Worm (Caenorhabditis elegans): ENCODE measurements around the gene C03B1.1.

The C03B1.1 gene

ce11 chrX:6385185-6385584, 10.6 kb downstream of the C03B1.1 start, which contains the start of gene igdb-3:
igdb-3 (plus strand) TSS chrX:6385485.
- no peak for TF ChIP-seq blmp-1 (tag; optimal IDR thresholded peaks at IDR 0.05)
- no peak for TF ChIP-seq ceh-43 (GFP tag; optimal IDR thresholded peaks at IDR 0.05)
- no peak for TF ChIP-seq snpc-4 (tag; optimal IDR thresholded peaks at IDR 0.05)
- no peak for TF ChIP-seq elt-1 (tag; optimal IDR thresholded peaks at IDR 0.05; ENCODE audit: borderline replicate concordance, insufficient read depth)
- TF ChIP-seq hlh-1 (tag; optimal IDR thresholded peaks at IDR 0.05), result no peak
- TF ChIP-seq elt-3 (tag; optimal IDR thresholded peaks at IDR 0.05), result no peak
- no peak for TF ChIP-seq flh-1 (GFP tag; optimal IDR thresholded peaks at IDR 0.05)
- TF ChIP-seq mls-2 (tag; optimal IDR thresholded peaks at IDR 0.05), result no peak
- no peak for TF ChIP-seq ces-1 (GFP tag; optimal IDR thresholded peaks at IDR 0.05)
- no peak for TF ChIP-seq M03D4.4 (tag; optimal IDR thresholded peaks at IDR 0.05)
- no peak for TF ChIP-seq tbx-8 (GFP tag; optimal IDR thresholded peaks at IDR 0.05)
- TF ChIP-seq lin-13 (tag; optimal IDR thresholded peaks at IDR 0.05), result no peak
- no peak for TF ChIP-seq lsy-2 (tag; optimal IDR thresholded peaks at IDR 0.05)
- TF ChIP-seq nhr-237 (tag; optimal IDR thresholded peaks at IDR 0.05), result no peak

- TF ChIP-seq hlh-1 (tag; optimal IDR thresholded peaks at IDR 0.05) (peak; percentile 99), bed-3 (GFP tag; optimal IDR thresholded peaks at IDR 0.05) (no peak)
These were observed 14.1 kb downstream of the C03B1.1 start for ce11 chrX:6388639-6389038.

- TF ChIP-seq ceh-83 (GFP tag; optimal IDR thresholded peaks at IDR 0.05), result no peak
- no peak for TF ChIP-seq unc-120 (tag; optimal IDR thresholded peaks at IDR 0.05; ENCODE audit: poor library complexity, severe bottlenecking)
- no peak for TF ChIP-seq mep-1 (tag; optimal IDR thresholded peaks at IDR 0.05)
- TF ChIP-seq nhr-76 (tag; optimal IDR thresholded peaks at IDR 0.05), result no peak
- TF ChIP-seq ces-1 (GFP tag; optimal IDR thresholded peaks at IDR 0.05), result no peak
- TF ChIP-seq M03D4.4 (tag; optimal IDR thresholded peaks at IDR 0.05), result no peak
- TF ChIP-seq drap-1 (GFP tag; optimal IDR thresholded peaks at IDR 0.05), result no peak
- no peak for TF ChIP-seq nhr-237 (tag; optimal IDR thresholded peaks at IDR 0.05)
- TF ChIP-seq nhr-28 (tag; optimal IDR thresholded peaks at IDR 0.05), result no peak
- no peak for TF ChIP-seq sem-2 (GFP tag; optimal IDR thresholded peaks at IDR 0.05)
- TF ChIP-seq ham-2 (GFP tag; optimal IDR thresholded peaks at IDR 0.05), result no peak
- no peak for TF ChIP-seq bed-3 (GFP tag; optimal IDR thresholded peaks at IDR 0.05)
These were observed 16.9 kb downstream of the C03B1.1 start, which contains the start of gene igcm-2 for ce11 chrX:6391491-6391890. igcm-2 (minus strand) TSS chrX:6391591.

- TF ChIP-seq bed-3 (GFP tag; optimal IDR thresholded peaks at IDR 0.05) (no peak), unc-62 (GFP tag; optimal IDR thresholded peaks at IDR 0.05) (peak; percentile 61), elt-3 (tag; optimal IDR thresholded peaks at IDR 0.05) (no peak), nhr-237 (tag; optimal IDR thresholded peaks at IDR 0.05) (no peak), nhr-28 (tag; optimal IDR thresholded peaks at IDR 0.05) (no peak), M03D4.4 (tag; optimal IDR thresholded peaks at IDR 0.05) (no peak), snpc-4 (tag; optimal IDR thresholded peaks at IDR 0.05) (no peak), unc-120 (tag; optimal IDR thresholded peaks at IDR 0.05; ENCODE audit: poor library complexity, severe bottlenecking) (peak; percentile 44), hlh-1 (tag; optimal IDR thresholded peaks at IDR 0.05) (peak; percentile 79), ceh-39 (tag; optimal IDR thresholded peaks at IDR 0.05) (no peak), flh-1 (GFP tag; optimal IDR thresholded peaks at IDR 0.05) (no peak), ham-2 (GFP tag; optimal IDR thresholded peaks at IDR 0.05) (no peak), zip-8 (tag; optimal IDR thresholded peaks at IDR 0.05) (no peak), elt-1 (tag; optimal IDR thresholded peaks at IDR 0.05; ENCODE audit: borderline replicate concordance, insufficient read depth) (no peak), nhr-12 (tag; optimal IDR thresholded peaks at IDR 0.05) (no peak)
These were observed 24.9 kb downstream of the C03B1.1 start for ce11 chrX:6399450-6399849.

DNA sequence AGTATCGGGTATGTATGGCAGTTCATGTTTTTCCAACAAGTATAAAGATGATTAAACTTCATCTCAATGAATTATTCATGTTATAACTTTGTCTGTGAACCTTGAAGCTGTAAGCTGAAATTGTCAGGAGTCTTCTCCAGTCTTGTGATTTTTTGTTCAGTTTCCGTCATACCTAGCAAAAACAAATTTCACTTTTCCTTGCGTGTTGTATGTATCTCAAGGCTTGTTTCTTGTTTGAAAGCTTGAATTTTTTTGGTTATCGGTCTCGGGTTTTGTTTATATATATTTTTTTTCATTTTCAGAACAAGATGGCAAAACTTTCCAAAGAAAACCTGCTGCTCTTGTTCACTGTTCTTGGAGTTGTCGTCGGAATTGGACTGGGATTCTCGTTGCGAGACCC, 28.6 kb downstream of the C03B1.1 start, which contains the start of gene glt-4:
Gene glt-4, plus strand, starts transcription at position 301 of the 400 bp plus-strand sequence.
- TF ChIP-seq elt-3 (tag; optimal IDR thresholded peaks at IDR 0.05) (no peak), nhr-28 (tag; optimal IDR thresholded peaks at IDR 0.05) (no peak), lin-32 (GFP tag; optimal IDR thresholded peaks at IDR 0.05) (no peak), elt-1 (tag; optimal IDR thresholded peaks at IDR 0.05; ENCODE audit: borderline replicate concordance, insufficient read depth) (no peak), hlh-1 (tag; optimal IDR thresholded peaks at IDR 0.05) (no peak)

- TF ChIP-seq drap-1 (GFP tag; optimal IDR thresholded peaks at IDR 0.05), result no peak
- TF ChIP-seq ceh-43 (GFP tag; optimal IDR thresholded peaks at IDR 0.05), result no peak
- no peak for TF ChIP-seq mep-1 (tag; optimal IDR thresholded peaks at IDR 0.05)
- no peak for TF ChIP-seq unc-39 (tag; optimal IDR thresholded peaks at IDR 0.05)
- TF ChIP-seq ceh-39 (tag; optimal IDR thresholded peaks at IDR 0.05), result no peak
- no peak for TF ChIP-seq mab-5 (tag; optimal IDR thresholded peaks at IDR 0.05)
- TF ChIP-seq sem-2 (GFP tag; optimal IDR thresholded peaks at IDR 0.05), result no peak
- TF ChIP-seq ham-2 (GFP tag; optimal IDR thresholded peaks at IDR 0.05), result no peak
- TF ChIP-seq cnd-1 (tag; optimal IDR thresholded peaks at IDR 0.05), result no peak
- no peak for TF ChIP-seq snpc-4 (tag; optimal IDR thresholded peaks at IDR 0.05)
- TF ChIP-seq hlh-1 (tag; optimal IDR thresholded peaks at IDR 0.05), result no peak
- no peak for TF ChIP-seq sptf-1 (tag; optimal IDR thresholded peaks at IDR 0.05)
- no peak for TF ChIP-seq nhr-237 (tag; optimal IDR thresholded peaks at IDR 0.05)
- no peak for TF ChIP-seq lin-13 (tag; optimal IDR thresholded peaks at IDR 0.05)
- no peak for TF ChIP-seq ceh-83 (GFP tag; optimal IDR thresholded peaks at IDR 0.05)
- no peak for TF ChIP-seq nhr-28 (tag; optimal IDR thresholded peaks at IDR 0.05)
- no peak for TF ChIP-seq zip-8 (tag; optimal IDR thresholded peaks at IDR 0.05)
- no peak for TF ChIP-seq M03D4.4 (tag; optimal IDR thresholded peaks at IDR 0.05)
- TF ChIP-seq nhr-12 (tag; optimal IDR thresholded peaks at IDR 0.05), result no peak
- TF ChIP-seq lin-32 (GFP tag; optimal IDR thresholded peaks at IDR 0.05), result no peak
These were observed 31.4 kb downstream of the C03B1.1 start for ce11 chrX:6405905-6406304.

All from whole organism, mixed stage, embryonic.